Worm (Caenorhabditis elegans): ENCODE results near the gene C14B1.2.

The C14B1.2 gene

ce11 chrIII:3729520-3729919 is 27.5 kb downstream of the C14B1.2 start, which contains the start of gene F34D10.9:
TSS of gene F34D10.9 (minus strand) at chrIII:3729620.
- TF ChIP-seq hmg-1.2 (GFP tag; IDR thresholded peaks at IDR 0.05) (no peak), Y79H2A.3 (GFP tag; conservative IDR thresholded peaks at IDR 0.05) (0 out of 2 replicates have a peak, but pooled peaks have one; percentile 2)

ce11 chrIII:3730475-3730874 is 28.4 kb downstream of the C14B1.2 start, which contains the start of gene F34D10.8:
TSS of gene F34D10.8 (plus strand) at chrIII:3730775.
- TF ChIP-seq lsl-1 (GFP tag; optimal IDR thresholded peaks at IDR 0.05) (no peak), ztf-6 (GFP tag; IDR thresholded peaks at IDR 0.05) (no peak), F57A8.1 (GFP tag; optimal IDR thresholded peaks at IDR 0.05) (no peak), attf-6 (GFP tag; IDR thresholded peaks at IDR 0.05) (no peak), die-1 (tag; optimal IDR thresholded peaks at IDR 0.05) (no peak), chd-7 (tag; optimal IDR thresholded peaks at IDR 0.05) (no peak), nfya-1 (tag; optimal IDR thresholded peaks at IDR 0.05; ENCODE audit: borderline replicate concordance, insufficient read depth) (no peak)

- TF ChIP-seq unc-130 (GFP tag; optimal IDR thresholded peaks at IDR 0.05) (no peak), xnd-1 (tag; optimal IDR thresholded peaks at IDR 0.05) (no peak), madf-6 (GFP tag; IDR thresholded peaks at IDR 0.05) (0 out of 2 replicates have a peak, but pooled peaks have one; percentile 12), die-1 (tag; optimal IDR thresholded peaks at IDR 0.05) (no peak), attf-5 (GFP tag; optimal IDR thresholded peaks at IDR 0.05) (peak; percentile 7), chd-7 (tag; optimal IDR thresholded peaks at IDR 0.05) (no peak), hsf-1 (GFP tag; IDR thresholded peaks at IDR 0.05) (no peak), hmg-1.2 (GFP tag; IDR thresholded peaks at IDR 0.05) (peak; percentile 61; the same call in 1 of the 2 replicates), rpc-1 (optimal IDR thresholded peaks at IDR 0.05) (no peak), rpc-1 (tag; optimal IDR thresholded peaks at IDR 0.05) (no peak), K12H6.12 (tag; optimal IDR thresholded peaks at IDR 0.05) (no peak)
Observed at ce11 chrIII:3734007-3734406, 31.9 kb downstream of the C14B1.2 start, which contains the start of gene F34D10.3. TSS of gene F34D10.3 (plus strand) at chrIII:3734255.

- TF ChIP-seq efl-1 (GFP tag; optimal IDR thresholded peaks at IDR 0.05) = peak; percentile 38
- TF ChIP-seq Y67H2A.10 (GFP tag; conservative IDR thresholded peaks at IDR 0.05) = no peak
- TF ChIP-seq B0019.2 (GFP tag; conservative IDR thresholded peaks at IDR 0.05) = no peak
- TF ChIP-seq aptf-2 (GFP tag; conservative IDR thresholded peaks at IDR 0.05) = no peak
- TF ChIP-seq hmg-20 (GFP tag; IDR thresholded peaks at IDR 0.05) = no peak
- TF ChIP-seq mcd-1 (GFP tag; IDR thresholded peaks at IDR 0.05) = peak; percentile 69
- TF ChIP-seq egrh-3 (GFP tag; IDR thresholded peaks at IDR 0.05) = no peak
- no peak for TF ChIP-seq tlf-1 (GFP tag; optimal IDR thresholded peaks at IDR 0.05)
- no peak for TF ChIP-seq nhr-80 (tag; optimal IDR thresholded peaks at IDR 0.05)
- no peak for TF ChIP-seq B0336.3 (GFP tag; IDR thresholded peaks at IDR 0.05)
- no peak for TF ChIP-seq snpc-4 (GFP tag; optimal IDR thresholded peaks at IDR 0.05)
- no peak for TF ChIP-seq snpc-4 (tag; optimal IDR thresholded peaks at IDR 0.05)
- TF ChIP-seq chd-7 (tag; optimal IDR thresholded peaks at IDR 0.05) = no peak
- no peak for TF ChIP-seq T07F8.4 (tag; optimal IDR thresholded peaks at IDR 0.05)
- TF ChIP-seq let-526 (GFP tag; IDR thresholded peaks at IDR 0.05) = no peak
Observed at ce11 chrIII:3734990-3735389, 32.9 kb downstream of the C14B1.2 start, which contains the start of gene evl-18. TSS of gene evl-18 (minus strand) at chrIII:3735039.

- no peak for TF ChIP-seq F37B4.10 (GFP tag; IDR thresholded peaks at IDR 0.05)
- TF ChIP-seq snpc-3.4 (tag; optimal IDR thresholded peaks at IDR 0.05) = peak; percentile 10
- TF ChIP-seq F33H1.4 (GFP tag; IDR thresholded peaks at IDR 0.05) = peak; percentile 70
- TF ChIP-seq ama-1 (optimal IDR thresholded peaks at IDR 0.05) = peak; percentile 32
- TF ChIP-seq ama-1 (GFP tag; optimal IDR thresholded peaks at IDR 0.05) = no peak
- TF ChIP-seq hsf-1 (GFP tag; IDR thresholded peaks at IDR 0.05) = no peak
- TF ChIP-seq rec-8 (tag; optimal IDR thresholded peaks at IDR 0.05) = no peak
- no peak for TF ChIP-seq hmg-20 (GFP tag; IDR thresholded peaks at IDR 0.05)
- no peak for TF ChIP-seq repo-1 (tag; optimal IDR thresholded peaks at IDR 0.05)
- peak; percentile 12 for TF ChIP-seq somi-1 (GFP tag; optimal IDR thresholded peaks at IDR 0.05)
- TF ChIP-seq akir-1 (GFP tag; optimal IDR thresholded peaks at IDR 0.05) = no peak
- 0 out of 2 replicates have a peak, but pooled peaks have one; percentile 20 for TF ChIP-seq D2030.7 (GFP tag; IDR thresholded peaks at IDR 0.05)
- TF ChIP-seq zfh-2 (GFP tag; conservative IDR thresholded peaks at IDR 0.05) = peak; percentile 46; the same call in 1 of the 2 replicates
Observed at ce11 chrIII:3735509-3736255, 33.6 kb downstream of the C14B1.2 start.

Data from whole organism, young adult.